Worm (Caenorhabditis elegans): ENCODE results near the gene sfxn-1.4.

Gene sfxn-1.4

DNA sequence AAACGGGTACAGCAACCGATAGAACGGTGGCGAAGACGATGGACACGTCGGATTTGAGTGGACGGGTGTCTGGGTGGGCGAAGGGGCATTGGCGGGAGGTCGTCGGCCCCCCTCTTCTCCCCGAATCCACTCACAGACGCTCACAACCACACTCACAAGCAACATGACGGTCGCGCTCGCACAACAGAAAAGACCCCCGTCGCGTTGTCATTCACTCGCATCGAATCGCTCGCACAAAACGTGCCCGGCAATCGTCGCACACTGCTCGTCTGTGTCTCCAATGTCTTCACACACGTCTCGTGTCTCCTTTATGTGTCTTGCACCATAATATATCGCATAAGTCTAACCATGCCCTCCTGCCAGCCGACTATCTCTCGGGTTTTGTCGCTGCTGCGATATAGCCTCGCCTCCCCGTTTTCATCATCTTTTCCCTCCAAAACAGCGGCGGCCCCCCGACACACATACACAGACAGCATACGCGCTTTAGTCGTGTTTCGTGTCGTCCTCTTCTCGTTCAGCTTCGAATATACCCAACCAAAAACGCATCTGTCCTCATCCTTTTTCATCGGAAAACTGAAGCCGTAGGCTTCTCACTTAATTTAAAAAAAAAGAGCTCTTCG lies 46.9 kb downstream of the sfxn-1.4 start (continued):
- TF ChIP-seq egl-44 (GFP tag; IDR thresholded peaks at IDR 0.05) = no peak
- no peak for TF ChIP-seq nhr-27 (tag; optimal IDR thresholded peaks at IDR 0.05)
- TF ChIP-seq tlf-1 (GFP tag; optimal IDR thresholded peaks at IDR 0.05) = no peak
- TF ChIP-seq lsy-27 (tag; optimal IDR thresholded peaks at IDR 0.05; ENCODE audit: borderline replicate concordance, insufficient read depth) = no peak
- peak; percentile 50 for TF ChIP-seq ztf-18 (tag; optimal IDR thresholded peaks at IDR 0.05)
- no peak for TF ChIP-seq nhr-179 (tag; optimal IDR thresholded peaks at IDR 0.05)
- TF ChIP-seq ceh-91 (GFP tag; IDR thresholded peaks at IDR 0.05) = 0 out of 2 replicates have a peak, but pooled peaks have one; percentile 36
- peak; percentile 69 for TF ChIP-seq somi-1 (GFP tag; optimal IDR thresholded peaks at IDR 0.05)
- peak; percentile 67 for TF ChIP-seq repo-1 (tag; optimal IDR thresholded peaks at IDR 0.05)
- TF ChIP-seq hrde-1 (tag; optimal IDR thresholded peaks at IDR 0.05; ENCODE audit: borderline replicate concordance) = no peak
- no peak for TF ChIP-seq Y95B8A.8 (GFP tag; IDR thresholded peaks at IDR 0.05)
- TF ChIP-seq F39B2.1 (GFP tag; IDR thresholded peaks at IDR 0.05) = no peak
- TF ChIP-seq Y79H2A.3 (GFP tag; conservative IDR thresholded peaks at IDR 0.05) = no peak
- TF ChIP-seq lin-35 (GFP tag; optimal IDR thresholded peaks at IDR 0.05) = peak in 1 of 3 experiments; percentile 50
- TF ChIP-seq rec-8 (tag; optimal IDR thresholded peaks at IDR 0.05) = no peak
- no peak for TF ChIP-seq hlh-12 (tag; optimal IDR thresholded peaks at IDR 0.05)
- peak; percentile 93 for TF ChIP-seq K12H6.12 (tag; optimal IDR thresholded peaks at IDR 0.05)
- no peak for TF ChIP-seq egl-18 (GFP tag; IDR thresholded peaks at IDR 0.05)
- no peak for TF ChIP-seq Y56A3A.18 (GFP tag; IDR thresholded peaks at IDR 0.05)
- no peak for TF ChIP-seq pha-4 (tag; optimal IDR thresholded peaks at IDR 0.05)
- TF ChIP-seq ztf-26 (tag; optimal IDR thresholded peaks at IDR 0.05) = peak; percentile 89
- peak; percentile 58 for TF ChIP-seq nhr-90 (tag; optimal IDR thresholded peaks at IDR 0.05)
- TF ChIP-seq rpc-1 (optimal IDR thresholded peaks at IDR 0.05) = no peak
- TF ChIP-seq rpc-1 (tag; optimal IDR thresholded peaks at IDR 0.05) = no peak
- peak; percentile 63; the same call in 1 of the 2 replicates for TF ChIP-seq lin-26 (GFP tag; IDR thresholded peaks at IDR 0.05)
- peak; percentile 32; the same call in 1 of the 2 replicates for TF ChIP-seq madf-6 (GFP tag; IDR thresholded peaks at IDR 0.05)
- TF ChIP-seq snpc-3.4 (tag; optimal IDR thresholded peaks at IDR 0.05) = peak; percentile 7
- peak; percentile 66 for TF ChIP-seq mcd-1 (GFP tag; IDR thresholded peaks at IDR 0.05)
- TF ChIP-seq F37B4.10 (GFP tag; IDR thresholded peaks at IDR 0.05) = no peak
- TF ChIP-seq B0035.1 (tag; optimal IDR thresholded peaks at IDR 0.05) = peak; percentile 37
- no peak for TF ChIP-seq T07F8.4 (tag; optimal IDR thresholded peaks at IDR 0.05)
- no peak for TF ChIP-seq Y53F4B.3 (GFP tag; IDR thresholded peaks at IDR 0.05)
- TF ChIP-seq sea-2 (GFP tag; IDR thresholded peaks at IDR 0.05) = no peak
- TF ChIP-seq cebp-1 (GFP tag; IDR thresholded peaks at IDR 0.05) = peak; percentile 78
- TF ChIP-seq cebp-1 (tag; optimal IDR thresholded peaks at IDR 0.05) = peak; percentile 93
- TF ChIP-seq aptf-3 (GFP tag; IDR thresholded peaks at IDR 0.05) = no peak
- no peak for TF ChIP-seq tbx-9 (tag; optimal IDR thresholded peaks at IDR 0.05; ENCODE audit: borderline replicate concordance)
- no peak for TF ChIP-seq hmg-20 (GFP tag; IDR thresholded peaks at IDR 0.05)
- TF ChIP-seq akir-1 (GFP tag; optimal IDR thresholded peaks at IDR 0.05) = peak; percentile 5
- peak; percentile 70 for TF ChIP-seq gei-17 (GFP tag; optimal IDR thresholded peaks at IDR 0.05)
- peak; percentile 94 for TF ChIP-seq chd-7 (tag; optimal IDR thresholded peaks at IDR 0.05)
- peak; percentile 95 for TF ChIP-seq hmg-1.2 (GFP tag; IDR thresholded peaks at IDR 0.05)
- TF ChIP-seq ztf-22 (GFP tag; optimal IDR thresholded peaks at IDR 0.05) = peak; percentile 67
- no peak for TF ChIP-seq cebp-2 (GFP tag; IDR thresholded peaks at IDR 0.05)
- TF ChIP-seq lin-40 (tag; optimal IDR thresholded peaks at IDR 0.05) = peak; percentile 87
- TF ChIP-seq nhr-120 (GFP tag; IDR thresholded peaks at IDR 0.05) = no peak
- TF ChIP-seq nfya-1 (tag; optimal IDR thresholded peaks at IDR 0.05; ENCODE audit: borderline replicate concordance, insufficient read depth) = no peak
- no peak for TF ChIP-seq T26A5.8 (tag; optimal IDR thresholded peaks at IDR 0.05)

All from whole organism, young adult.